Worm (Caenorhabditis elegans) whole organism, L1 larva: Measurements from ENCODE around the gene W04D2.4.

Experiments
- elt-3 ChIP-seq, 6 experiments: fragments of 150-350 bp in 1 of 6; sonication (generic microtip); optimal IDR thresholded peaks; 2 replicates each; lab custom pipeline; 2017 to 2018; ENCODE audit warnings: missing biosample characterization in 6 of 6, missing genetic modification characterization in 6 of 6, inconsistent platforms in 1 of 6
- lin-13 ChIP-seq: fragments of 150-350 bp; optimal IDR thresholded peaks from 2 replicates; lab custom pipeline; 2014; ENCODE audit warnings: missing biosample characterization, missing genetic modification reagents, missing genetic modification characterization
- nhr-19 ChIP-seq: fragments of 200-800 bp; sonication (Bioruptor generic); conservative IDR thresholded peaks from 2 replicates; pipeline ENCODE4 v1.3.6; 2022; ENCODE audit warnings: missing genetic modification characterization, missing compliant biosample characterization
- nhr-28 ChIP-seq: fragments of 150-350 bp; optimal IDR thresholded peaks from 2 replicates; lab custom pipeline; 2014; ENCODE audit warnings: missing biosample characterization, missing genetic modification characterization
- nhr-76 ChIP-seq: sonication (generic microtip); optimal IDR thresholded peaks from 2 replicates; lab custom pipeline; 2017; ENCODE audit warnings: missing biosample characterization, missing genetic modification characterization
- ztf-11 ChIP-seq, 2 experiments: sonication (generic microtip); optimal IDR thresholded peaks; 2 replicates each; lab custom pipeline; 2016 to 2017; ENCODE audit warnings: missing genetic modification characterization in 2 of 2, missing biosample characterization in 1 of 2, missing compliant biosample characterization in 1 of 2

ce11 chrV:12477139-12477538, 20.4 kb downstream of the W04D2.4 start:
- TF ChIP-seq nhr-19 (GFP tag; lab: Robert Waterston, UW) (0 out of 2 replicates have a peak, but pooled peaks have one; percentile 10), elt-3 (tag; optimal IDR thresholded peaks at IDR 0.05; lab: Kevin White, UChicago) (no peak), lin-13 (GFP tag; lab: Kevin White, UChicago) (no peak), nhr-76 (tag; lab: Kevin White, UChicago) (no peak), ztf-11 (tag; optimal IDR thresholded peaks at IDR 0.05; lab: Kevin White, UChicago) (no peak), nhr-28 (tag; lab: Kevin White, UChicago) (no peak)
